Worm (Caenorhabditis elegans): Measurements from ENCODE around the gene Y62H9A.13.

The Y62H9A.13 gene

DNA sequence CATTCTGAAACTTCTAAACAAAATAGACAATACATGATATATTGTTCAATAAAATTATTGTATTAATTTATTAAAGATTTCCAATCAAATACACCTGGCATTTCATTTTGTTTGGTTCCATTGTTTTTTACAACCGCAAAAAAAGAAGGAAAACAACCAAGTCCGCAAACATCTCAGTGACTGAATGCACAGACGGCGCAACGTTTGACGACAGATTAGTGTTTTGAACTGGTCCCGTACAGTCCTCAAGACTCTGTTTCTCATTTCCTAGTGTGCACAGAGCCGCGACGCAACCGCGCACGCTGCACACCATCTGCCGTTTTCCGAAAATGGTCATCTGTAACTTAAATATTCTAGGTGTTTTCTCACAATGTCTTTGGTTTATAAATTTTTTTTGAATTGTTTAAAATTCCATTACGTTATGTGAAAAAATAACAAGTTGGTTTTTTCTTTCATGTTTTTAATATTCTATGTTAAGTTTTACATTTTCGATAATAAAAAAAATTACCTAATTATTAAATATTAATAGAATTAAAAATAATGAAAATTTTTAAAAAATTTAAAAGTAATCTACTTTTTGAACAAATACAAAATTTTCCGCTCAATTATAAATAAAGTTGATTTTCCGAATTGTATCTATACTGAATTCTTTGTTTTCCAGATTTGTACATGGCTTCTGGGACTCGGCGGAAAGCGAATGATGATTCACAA, 31.5 kb downstream of the Y62H9A.13 start, which contains the start of gene lsd-1:
lsd-1 (plus strand) TSS at position 661 of the 711 bp plus-strand sequence.
- TF ChIP-seq egl-27 (tag; optimal IDR thresholded peaks at IDR 0.05): no peak
- TF ChIP-seq Y48G9A.11 (GFP tag; IDR thresholded peaks at IDR 0.05): no peak
- no peak for TF ChIP-seq F26F4.8 (GFP tag; conservative IDR thresholded peaks at IDR 0.05)
- TF ChIP-seq lin-13 (GFP tag; optimal IDR thresholded peaks at IDR 0.05): no peak
- TF ChIP-seq nhr-77 (tag; optimal IDR thresholded peaks at IDR 0.05): no peak
- TF ChIP-seq mxl-2 (GFP tag; conservative IDR thresholded peaks at IDR 0.05): no peak
- no peak for TF ChIP-seq daf-16 (GFP tag; optimal IDR thresholded peaks at IDR 0.05)
- TF ChIP-seq daf-16 (tag; optimal IDR thresholded peaks at IDR 0.05): peak; percentile 39
- TF ChIP-seq nhr-42 (GFP tag; IDR thresholded peaks at IDR 0.05): no peak
- peak; percentile 28 for TF ChIP-seq rbr-2 (tag; optimal IDR thresholded peaks at IDR 0.05)
- TF ChIP-seq hlh-11 (tag; optimal IDR thresholded peaks at IDR 0.05): no peak
- no peak for TF ChIP-seq ztf-11 (tag; optimal IDR thresholded peaks at IDR 0.05)
- no peak for TF ChIP-seq attf-4 (tag; optimal IDR thresholded peaks at IDR 0.05)
- peak in 1 of 2 experiments; percentile 76 for TF ChIP-seq unc-62 (GFP tag; optimal IDR thresholded peaks at IDR 0.05 in 1 of 2)
- TF ChIP-seq unc-62 (tag; optimal IDR thresholded peaks at IDR 0.05): no peak
- no peak for TF ChIP-seq snpc-4 (tag; optimal IDR thresholded peaks at IDR 0.05)
- TF ChIP-seq ztf-7 (tag; optimal IDR thresholded peaks at IDR 0.05): no peak
- no peak for TF ChIP-seq F49E8.2 (tag; optimal IDR thresholded peaks at IDR 0.05; ENCODE audit: borderline replicate concordance)
- TF ChIP-seq ZK337.2 (GFP tag; IDR thresholded peaks at IDR 0.05): no peak
- no peak for TF ChIP-seq ceh-82 (tag; optimal IDR thresholded peaks at IDR 0.05)
- TF ChIP-seq dve-1 (tag; optimal IDR thresholded peaks at IDR 0.05; ENCODE audit: insufficient read depth): peak; percentile 42
- TF ChIP-seq unc-130 (GFP tag; optimal IDR thresholded peaks at IDR 0.05): no peak
- no peak for TF ChIP-seq ZK546.5 (tag; optimal IDR thresholded peaks at IDR 0.05)
- no peak for TF ChIP-seq php-3 (GFP tag; IDR thresholded peaks at IDR 0.05)
- TF ChIP-seq lsy-2 (tag; optimal IDR thresholded peaks at IDR 0.05): no peak
- no peak for TF ChIP-seq ces-1 (GFP tag; optimal IDR thresholded peaks at IDR 0.05)
- TF ChIP-seq lir-3 (tag; optimal IDR thresholded peaks at IDR 0.05): no peak
- no peak for TF ChIP-seq ceh-44 (GFP tag; IDR thresholded peaks at IDR 0.05)

DNA sequence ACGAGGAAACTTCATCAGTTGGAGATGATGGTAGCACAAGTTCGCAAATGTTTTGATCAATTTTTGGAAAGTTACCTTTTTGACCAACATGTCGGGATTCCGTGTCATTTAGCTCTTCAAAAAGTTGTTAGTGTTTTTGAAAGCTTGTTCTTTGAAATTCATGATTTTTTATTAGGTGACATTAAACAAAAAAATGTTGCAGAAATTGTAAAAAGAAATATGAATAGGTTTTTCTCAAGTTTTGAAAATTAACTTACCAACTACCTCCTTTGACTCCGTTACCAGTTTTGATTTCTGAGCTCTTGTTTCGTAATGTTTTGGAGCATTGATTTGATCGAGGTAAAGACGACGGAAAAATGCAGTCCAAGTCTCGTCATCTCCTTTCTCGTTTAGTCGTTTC, 35.3 kb downstream of the Y62H9A.13 start:
- TF ChIP-seq R02D3.7 (tag; optimal IDR thresholded peaks at IDR 0.05) (no peak), mdt-29 (GFP tag; IDR thresholded peaks at IDR 0.05) (no peak), mes-2 (tag; optimal IDR thresholded peaks at IDR 0.05; ENCODE audit: poor library complexity, severe bottlenecking) (no peak), lim-7 (GFP tag; IDR thresholded peaks at IDR 0.05) (no peak), unc-62 (GFP tag; optimal IDR thresholded peaks at IDR 0.05 in 1 of 2) (peak in 1 of 2 experiments; percentile 94), unc-62 (tag; optimal IDR thresholded peaks at IDR 0.05) (no peak), cey-2 (tag; optimal IDR thresholded peaks at IDR 0.05; ENCODE audit: borderline replicate concordance, insufficient read depth) (no peak), spr-3 (GFP tag; optimal IDR thresholded peaks at IDR 0.05) (no peak), dpl-1 (GFP tag; optimal IDR thresholded peaks at IDR 0.05) (no peak)

ce11 chrX:11953229-11953628, 36.4 kb downstream of the Y62H9A.13 start, which contains the start of gene T08D10.4:
T08D10.4 (minus strand) TSS chrX:11953329.
- TF ChIP-seq ZK337.2 (GFP tag; IDR thresholded peaks at IDR 0.05) (no peak), unc-62 (GFP tag; optimal IDR thresholded peaks at IDR 0.05 in 1 of 2) (peak in 1 of 2 experiments; percentile 8), unc-62 (tag; optimal IDR thresholded peaks at IDR 0.05) (no peak)

ce11 chrX:11955125-11955524, 38.3 kb downstream of the Y62H9A.13 start, which contains the start of gene T08D10.3:
T08D10.3 (plus strand) TSS chrX:11955425.
- TF ChIP-seq ceh-82 (tag; optimal IDR thresholded peaks at IDR 0.05) (no peak), nhr-10 (tag; optimal IDR thresholded peaks at IDR 0.05) (no peak), mdl-1 (tag; optimal IDR thresholded peaks at IDR 0.05) (no peak), Y48G9A.11 (GFP tag; IDR thresholded peaks at IDR 0.05) (no peak), unc-130 (GFP tag; optimal IDR thresholded peaks at IDR 0.05) (no peak), mep-1 (tag; optimal IDR thresholded peaks at IDR 0.05) (no peak), daf-12 (tag; optimal IDR thresholded peaks at IDR 0.05) (no peak), unc-39 (tag; optimal IDR thresholded peaks at IDR 0.05) (no peak), lin-38 (GFP tag; IDR thresholded peaks at IDR 0.05) (no peak), dmd-6 (GFP tag; IDR thresholded peaks at IDR 0.05) (no peak), dmd-9 (GFP tag; IDR thresholded peaks at IDR 0.05) (no peak)

Measured in whole organism, L4 larva.